Fruit fly (Drosophila melanogaster) whole organism, embryonic: Measurements from ENCODE around the gene CG11596.
A peak's percentile ranks its signal among the peaks of the same experiment; 100 is the strongest.

ENCODE experiments used
- Atf-2 ChIP-seq: fragments of 200-800 bp; sonication (Bioruptor generic); optimal IDR thresholded peaks from 2 replicates; lab custom pipeline; 2016; ENCODE audit warnings: missing biosample characterization, missing genetic modification characterization
- Bgb ChIP-seq: fragments of 200-800 bp; sonication (Bioruptor generic); IDR thresholded peaks from 2 replicates; pipeline ENCODE4 v1.3.6; 2022; ENCODE audit warnings: missing biosample characterization, missing genetic modification characterization; ENCODE audit not compliant: partially characterized antibody
- Blimp-1 ChIP-seq: fragments of 200-800 bp; sonication (Bioruptor generic); optimal IDR thresholded peaks from 3 replicates; lab custom pipeline; 2018; ENCODE audit warnings: missing biosample characterization, missing genetic modification characterization, mild to moderate bottlenecking, moderate library complexity, missing genetic modification reagents
- CG10274 ChIP-seq: fragments of 200-800 bp; sonication (Bioruptor generic); optimal IDR thresholded peaks from 3 replicates; lab custom pipeline; 2017; ENCODE audit warnings: missing biosample characterization, mild to moderate bottlenecking, missing genetic modification characterization
- CG10565 ChIP-seq: fragments of 200-800 bp; sonication (Bioruptor generic); optimal IDR thresholded peaks from 3 replicates; lab custom pipeline; 2016; ENCODE audit warnings: missing biosample characterization, mild to moderate bottlenecking, missing genetic modification characterization
- CG10979 ChIP-seq: fragments of 200-800 bp; sonication (Bioruptor generic); optimal IDR thresholded peaks from 2 replicates; lab custom pipeline; 2018; ENCODE audit warnings: missing biosample characterization, mild to moderate bottlenecking, missing genetic modification characterization, moderate library complexity
- CG1603 ChIP-seq: fragments of 200-800 bp; sonication (Bioruptor generic); optimal IDR thresholded peaks from 2 replicates; lab custom pipeline; 2019; ENCODE audit warnings: missing biosample characterization, mild to moderate bottlenecking, missing genetic modification characterization, moderate library complexity
- CG1647 ChIP-seq: fragments of 200-800 bp; sonication (Bioruptor generic); optimal IDR thresholded peaks from 3 replicates; lab custom pipeline; 2016; ENCODE audit warnings: missing biosample characterization, missing genetic modification characterization
- CG16815 ChIP-seq: fragments of 200-800 bp; sonication (Bioruptor generic); optimal IDR thresholded peaks from 3 replicates; lab custom pipeline; 2017; ENCODE audit warnings: missing biosample characterization, mild to moderate bottlenecking, missing genetic modification characterization
- CHES-1-like ChIP-seq: fragments of 200-800 bp; sonication (Bioruptor generic); optimal IDR thresholded peaks from 2 replicates; lab custom pipeline; 2016; ENCODE audit warnings: missing biosample characterization, missing genetic modification characterization
- D19A ChIP-seq: fragments of 200-800 bp; optimal IDR thresholded peaks from 3 replicates; lab custom pipeline; 2019; ENCODE audit warnings: missing biosample characterization, mild to moderate bottlenecking, missing genetic modification characterization, moderate library complexity
- Drgx ChIP-seq: fragments of 200-800 bp; sonication (Bioruptor generic); IDR thresholded peaks from 2 replicates; pipeline ENCODE4 v1.3.6; 2022; ENCODE audit warnings: missing biosample characterization, missing genetic modification characterization
- Hr78 ChIP-seq, 2 experiments: fragments of 200-800 bp in 1 of 2; fragments of >200 bp in 1 of 2; sonication (Bioruptor generic) in 1 of 2; optimal IDR thresholded peaks; 2 replicates each; lab custom pipeline; 2017 to 2019; ENCODE audit warnings: missing biosample characterization in 2 of 2, missing genetic modification characterization in 2 of 2, mild to moderate bottlenecking in 1 of 2, moderate library complexity in 1 of 2
- Nf-YA ChIP-seq: fragments of 200-800 bp; sonication (Bioruptor generic); IDR thresholded peaks from 2 replicates; pipeline ENCODE4 v1.3.6; 2022; ENCODE audit warnings: missing biosample characterization, missing genetic modification characterization
- Pdp1 ChIP-seq, 2 experiments: fragments of 200-800 bp; sonication (Bioruptor generic); optimal IDR thresholded peaks; 3 replicates each; lab custom pipeline; 2016; ENCODE audit warnings: missing biosample characterization in 2 of 2, missing genetic modification characterization in 2 of 2, mild to moderate bottlenecking in 1 of 2, moderate library complexity in 1 of 2
- bcd ChIP-seq: fragments of 200-800 bp; sonication (Bioruptor generic); optimal IDR thresholded peaks from 2 replicates; lab custom pipeline; 2017; ENCODE audit warnings: missing biosample characterization, mild to moderate bottlenecking, missing genetic modification characterization
- caup ChIP-seq: fragments of 200-800 bp; sonication (Bioruptor generic); optimal IDR thresholded peaks from 3 replicates; lab custom pipeline; 2017; ENCODE audit warnings: missing biosample characterization, mild to moderate bottlenecking, missing genetic modification characterization, moderate library complexity; ENCODE audit not compliant: severe bottlenecking
- emc ChIP-seq: fragments of 200-800 bp; sonication (Bioruptor generic); optimal IDR thresholded peaks from 2 replicates; lab custom pipeline; 2016; ENCODE audit warnings: missing biosample characterization, missing genetic modification characterization
- lola ChIP-seq, 3 experiments: fragments of >200 bp in 2 of 3; fragments of 200-800 bp in 1 of 3; sonication (Bioruptor generic) in 1 of 3; optimal IDR thresholded peaks; 2 replicates each; lab custom pipeline; 2017 to 2019; ENCODE audit warnings: missing biosample characterization in 3 of 3, missing genetic modification characterization in 3 of 3, mild to moderate bottlenecking in 1 of 3, moderate library complexity in 1 of 3
- nerfin-1 ChIP-seq: fragments of 200-800 bp; sonication (Bioruptor generic); optimal IDR thresholded peaks from 3 replicates; lab custom pipeline; 2019; ENCODE audit warnings: missing biosample characterization, mild to moderate bottlenecking, missing genetic modification characterization, moderate library complexity
- odd ChIP-seq: fragments of 200-800 bp; sonication (Bioruptor generic); optimal IDR thresholded peaks from 2 replicates; lab custom pipeline; 2017; ENCODE audit warnings: missing biosample characterization, mild to moderate bottlenecking, missing genetic modification characterization
- p53 ChIP-seq: fragments of 200-800 bp; sonication (Bioruptor generic); optimal IDR thresholded peaks from 2 replicates; lab custom pipeline; 2016; ENCODE audit warnings: missing biosample characterization, missing genetic modification characterization
- pan ChIP-seq, 4 experiments: fragments of >200 bp in 3 of 4; fragments of 200-800 bp in 1 of 4; sonication (Bioruptor generic) in 1 of 4; optimal IDR thresholded peaks in 3 of 4; IDR thresholded peaks in 1 of 4; 2 replicates each; pipeline versions ENCODE4 v1.3.6 to Lab custom; 2017 to 2022; ENCODE audit warnings: missing biosample characterization in 2 of 4, missing genetic modification characterization in 2 of 4, mixed read lengths in 1 of 4
- rib ChIP-seq: fragments of 200-800 bp; sonication (Bioruptor generic); IDR thresholded peaks from 2 replicates; pipeline ENCODE4 v1.3.6; 2022; ENCODE audit warnings: missing biosample characterization, missing genetic modification characterization
- scrt ChIP-seq: fragments of 200-800 bp; sonication (Bioruptor generic); optimal IDR thresholded peaks from 2 replicates; lab custom pipeline; 2018; ENCODE audit warnings: missing biosample characterization, mild to moderate bottlenecking, missing genetic modification characterization, moderate library complexity
- twi ChIP-seq: fragments of 200-800 bp; optimal IDR thresholded peaks from 2 replicates; lab custom pipeline; 2019; ENCODE audit warnings: missing biosample characterization, mild to moderate bottlenecking, missing genetic modification characterization, moderate library complexity
- zf30C ChIP-seq: fragments of 200-800 bp; sonication (Bioruptor generic); optimal IDR thresholded peaks from 3 replicates; lab custom pipeline; 2018; ENCODE audit warnings: missing biosample characterization, mild to moderate bottlenecking, missing genetic modification characterization

The CG11596 gene

DNA sequence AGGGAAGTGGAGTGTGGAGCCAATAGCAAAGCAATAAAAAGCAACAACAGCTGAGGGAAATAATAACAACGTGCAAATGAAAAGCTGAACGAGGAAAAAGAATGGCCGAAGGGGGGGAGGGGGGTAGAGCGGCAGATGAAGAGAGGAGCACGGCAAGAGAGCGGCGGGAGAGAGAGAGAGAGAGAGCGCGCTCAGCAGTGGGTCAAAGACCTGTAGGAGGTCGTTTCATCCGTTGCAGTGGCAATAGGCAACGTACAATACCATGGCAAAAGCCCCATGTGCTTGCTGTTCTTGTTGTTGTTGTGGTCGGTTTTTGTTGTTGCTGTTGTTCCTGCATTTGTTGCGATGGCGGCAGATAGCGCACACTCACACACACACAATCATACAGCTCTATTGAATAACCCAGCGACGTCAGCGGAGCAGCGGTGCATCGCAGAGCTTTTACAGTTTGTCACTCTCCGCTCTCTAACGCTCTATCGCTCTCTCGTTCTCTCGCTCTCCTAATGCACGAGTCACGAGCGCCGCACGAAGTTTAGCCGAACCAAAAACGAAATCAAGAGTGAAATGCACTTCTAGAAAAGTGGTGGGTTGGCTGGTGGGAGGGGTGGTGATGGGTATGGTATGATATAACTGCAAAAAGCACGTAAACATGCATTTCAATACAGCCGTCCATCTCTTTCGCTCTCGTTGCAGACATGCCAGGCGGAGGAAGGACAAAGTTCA, 48.6 kb downstream of the CG11596 start (continued):
- no peak for TF ChIP-seq odd
- TF ChIP-seq CG10565 = no peak
- TF ChIP-seq Hr78 (GFP tag; optimal IDR thresholded peaks at IDR 0.05; lab: Kevin White, UChicago) = peak in 1 of 2 experiments; percentile 91
- TF ChIP-seq Pdp1 (GFP tag; optimal IDR thresholded peaks at IDR 0.05; lab: Kevin White, UChicago) = peak in 1 of 2 experiments; percentile 93
- no peak for TF ChIP-seq Bgb (GFP tag; lab: Robert Waterston, UW)
- no peak for TF ChIP-seq Nf-YA (GFP tag; lab: Robert Waterston, UW)
- no peak for TF ChIP-seq Atf-2 (GFP tag; lab: Kevin White, UChicago)
- no peak for TF ChIP-seq CG16815 (GFP tag; lab: Kevin White, UChicago)
- TF ChIP-seq CG1647 (GFP tag; lab: Kevin White, UChicago) = no peak

DNA sequence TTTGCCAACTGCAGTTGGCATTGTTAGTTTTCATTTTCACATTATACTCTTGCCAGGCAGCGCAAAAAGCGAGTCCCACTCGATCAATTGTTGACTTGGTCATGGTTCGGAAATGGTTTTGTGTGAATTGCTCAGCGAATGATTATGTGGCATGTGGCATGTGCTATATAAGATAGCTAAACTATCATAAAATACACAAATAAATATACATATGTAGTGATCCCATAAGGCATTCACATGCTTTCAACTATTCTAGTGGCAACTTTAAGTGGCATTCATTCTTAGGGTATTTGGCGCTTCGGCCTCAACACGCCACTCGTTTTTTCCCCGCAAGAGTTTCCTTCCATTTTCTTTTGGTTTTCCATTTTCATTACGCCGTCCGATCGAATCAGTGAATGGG, 51.5 kb downstream of the CG11596 start:
- TF ChIP-seq scrt (GFP tag; lab: Kevin White, UChicago) = no peak
- no peak for TF ChIP-seq emc (GFP tag; lab: Kevin White, UChicago)
- no peak for TF ChIP-seq pan (optimal IDR thresholded peaks at IDR 0.05; lab: Kevin White, UChicago)
- TF ChIP-seq pan (GFP tag; optimal IDR thresholded peaks at IDR 0.05 in 1 of 2, IDR thresholded peaks at IDR 0.05 in 1 of 2) = no peak
- no peak for TF ChIP-seq twi (tag; lab: Kevin White, UChicago)
- peak; percentile 29 for TF ChIP-seq D19A (tag; lab: Kevin White, UChicago)
- no peak for TF ChIP-seq CG10274 (GFP tag; lab: Kevin White, UChicago)
- peak; percentile 57 for TF ChIP-seq Drgx (GFP tag; lab: Robert Waterston, UW)

DNA sequence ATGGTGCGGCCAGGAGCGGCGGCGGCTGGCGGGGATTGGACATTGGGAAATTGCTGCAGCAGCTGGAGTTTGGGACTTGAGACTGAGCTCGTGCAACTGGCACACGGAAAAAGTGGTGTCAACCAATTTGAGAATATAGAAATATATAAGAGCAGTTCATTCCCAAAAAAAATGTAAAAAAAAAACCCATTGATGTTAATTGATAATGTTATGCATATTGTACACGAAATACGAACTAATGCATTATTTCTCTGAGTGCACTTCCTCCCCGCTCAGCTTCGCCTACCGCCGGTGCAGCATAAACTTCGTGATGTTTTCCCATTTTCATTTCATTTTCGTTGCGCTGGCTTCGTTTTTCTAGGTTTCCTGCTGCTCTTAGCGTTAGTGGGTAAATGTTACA, 52.2 kb downstream of the CG11596 start:
- TF ChIP-seq zf30C (GFP tag; lab: Kevin White, UChicago) (no peak), Blimp-1 (GFP tag; lab: Kevin White, UChicago) (peak; percentile 46), lola (GFP tag; optimal IDR thresholded peaks at IDR 0.05; lab: Kevin White, UChicago) (no peak), rib (GFP tag; lab: Robert Waterston, UW) (no peak), CG1603 (tag; lab: Kevin White, UChicago) (no peak), caup (GFP tag; lab: Kevin White, UChicago) (no peak), bcd (GFP tag; lab: Kevin White, UChicago) (no peak), p53 (GFP tag; lab: Kevin White, UChicago) (no peak), Drgx (GFP tag; lab: Robert Waterston, UW) (peak; percentile 89), CG10979 (no peak), Pdp1 (GFP tag; optimal IDR thresholded peaks at IDR 0.05; lab: Kevin White, UChicago) (peak in 1 of 2 experiments; percentile 73), CHES-1-like (GFP tag; lab: Kevin White, UChicago) (no peak), nerfin-1 (tag; lab: Kevin White, UChicago) (no peak)
